Fruit fly (Drosophila melanogaster): Measurements from ENCODE around the gene UGP.

The UGP gene

DNA sequence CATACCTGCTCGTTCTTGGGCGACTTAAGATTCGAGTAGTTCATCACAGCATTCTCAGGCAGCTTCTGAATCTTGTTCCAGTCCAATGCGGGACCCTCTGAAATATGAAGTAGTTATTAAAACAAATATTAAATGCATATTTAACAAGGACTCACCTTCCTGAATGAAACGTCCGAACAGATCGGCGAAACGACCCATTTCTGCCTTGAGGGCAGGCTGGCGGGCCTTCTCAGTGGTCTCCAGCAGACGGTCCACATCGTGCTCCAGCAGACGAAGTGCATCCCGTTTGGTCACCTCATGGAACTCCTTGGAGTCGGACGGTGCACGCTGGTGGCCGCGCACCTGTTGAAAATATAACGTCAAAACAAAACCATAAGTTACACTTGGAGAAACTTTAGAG, 5.0 kb downstream of the UGP start, which contains the start of gene CG32040:
TSS of gene CG32040 (plus strand) at position 301 of the 400 bp plus-strand sequence.
- TF ChIP-seq CG13204 (GFP tag; optimal IDR thresholded peaks at IDR 0.05) (no peak), CG15710 (tag; optimal IDR thresholded peaks at IDR 0.05) (no peak), CG14655 (GFP tag; optimal IDR thresholded peaks at IDR 0.05) (no peak), CG34367 (tag; optimal IDR thresholded peaks at IDR 0.05) (no peak), gl (tag; optimal IDR thresholded peaks at IDR 0.05) (no peak), fd96Ca (GFP tag; IDR thresholded peaks at IDR 0.05) (no peak), Pif1B (GFP tag; optimal IDR thresholded peaks at IDR 0.05) (no peak), D1 (tag; optimal IDR thresholded peaks at IDR 0.05) (no peak), CG17806 (tag; optimal IDR thresholded peaks at IDR 0.05) (no peak), EcR (GFP tag; optimal IDR thresholded peaks at IDR 0.05) (no peak), CG32121 (GFP tag; IDR thresholded peaks at IDR 0.05) (no peak), CG8301 (tag; optimal IDR thresholded peaks at IDR 0.05) (no peak), Pif1A (GFP tag; optimal IDR thresholded peaks at IDR 0.05) (no peak), CG8159 (tag; optimal IDR thresholded peaks at IDR 0.05) (no peak), Snoo (tag; optimal IDR thresholded peaks at IDR 0.05) (no peak), Ets98B (GFP tag; IDR thresholded peaks at IDR 0.05) (no peak), CG10348 (GFP tag; IDR thresholded peaks at IDR 0.05) (no peak)

DNA sequence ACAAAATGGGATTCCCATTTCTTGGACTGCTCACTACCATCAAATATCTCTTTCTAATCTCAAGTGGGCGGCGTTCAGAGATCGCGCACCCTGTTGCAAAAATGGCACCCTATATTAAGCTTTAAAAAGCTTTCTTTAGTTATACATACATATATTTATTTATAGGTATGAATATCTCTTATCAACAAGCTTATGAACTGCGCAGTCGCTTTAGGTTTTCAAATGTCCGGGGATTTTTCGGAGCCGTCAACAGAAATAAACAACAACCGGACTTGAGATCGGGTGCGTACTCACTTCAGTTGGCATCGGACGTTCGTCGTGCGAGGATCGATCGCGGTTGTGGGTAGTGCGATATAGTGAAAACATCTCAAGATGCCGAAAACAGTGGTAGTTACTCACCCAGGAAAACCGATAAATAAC, 9.4 kb downstream of the UGP start, which contains the start of gene PGRP-LF:
TSS of gene PGRP-LF (plus strand) at position 296 of the 420 bp plus-strand sequence.
- no peak for TF ChIP-seq CG10348 (GFP tag; IDR thresholded peaks at IDR 0.05)
- TF ChIP-seq CG12605 (GFP tag; IDR thresholded peaks at IDR 0.05): peak; percentile 16; the same call in 1 of the 2 replicates
- TF ChIP-seq EcR (GFP tag; optimal IDR thresholded peaks at IDR 0.05): no peak
- TF ChIP-seq Ets98B (GFP tag; IDR thresholded peaks at IDR 0.05): no peak
- no peak for TF ChIP-seq CG13204 (GFP tag; optimal IDR thresholded peaks at IDR 0.05)
- 0 out of 3 replicates have a peak, but pooled peaks have one; percentile 8 for TF ChIP-seq CG4496 (GFP tag; IDR thresholded peaks at IDR 0.05)
- TF ChIP-seq CG32121 (GFP tag; IDR thresholded peaks at IDR 0.05): 0 out of 2 replicates have a peak, but pooled peaks have one; percentile 16
- peak; percentile 43; the same call in 1 of the 3 replicates for TF ChIP-seq fd96Ca (GFP tag; IDR thresholded peaks at IDR 0.05)
- TF ChIP-seq Pif1B (GFP tag; optimal IDR thresholded peaks at IDR 0.05): peak; percentile 7
- TF ChIP-seq Snoo (tag; optimal IDR thresholded peaks at IDR 0.05): peak; percentile 10

DNA sequence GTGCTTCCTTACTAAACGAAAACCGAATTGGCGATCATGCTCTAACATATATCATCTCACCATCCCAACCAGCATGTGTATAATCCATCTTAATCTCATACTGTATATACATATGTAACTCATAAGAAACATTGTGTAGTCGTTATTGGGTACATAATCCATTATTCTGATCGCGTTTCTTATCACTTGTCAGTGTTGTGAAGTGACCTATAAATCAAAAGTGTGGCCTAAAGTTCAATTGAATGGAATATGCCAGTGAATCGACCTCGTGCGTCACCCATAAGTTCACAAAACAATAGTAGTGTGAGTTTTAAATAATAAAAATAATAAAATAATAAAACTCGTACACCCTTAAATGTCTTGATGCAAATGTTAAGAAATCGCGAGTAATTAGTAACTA, 13.6 kb downstream of the UGP start:
- TF ChIP-seq Pif1A (GFP tag; optimal IDR thresholded peaks at IDR 0.05) (no peak), Ets98B (GFP tag; IDR thresholded peaks at IDR 0.05) (no peak), CG8159 (tag; optimal IDR thresholded peaks at IDR 0.05) (no peak), CG9948 (tag; optimal IDR thresholded peaks at IDR 0.05) (no peak), gl (tag; optimal IDR thresholded peaks at IDR 0.05) (no peak), CG14655 (GFP tag; optimal IDR thresholded peaks at IDR 0.05) (no peak), Pif1B (GFP tag; optimal IDR thresholded peaks at IDR 0.05) (no peak)

DNA sequence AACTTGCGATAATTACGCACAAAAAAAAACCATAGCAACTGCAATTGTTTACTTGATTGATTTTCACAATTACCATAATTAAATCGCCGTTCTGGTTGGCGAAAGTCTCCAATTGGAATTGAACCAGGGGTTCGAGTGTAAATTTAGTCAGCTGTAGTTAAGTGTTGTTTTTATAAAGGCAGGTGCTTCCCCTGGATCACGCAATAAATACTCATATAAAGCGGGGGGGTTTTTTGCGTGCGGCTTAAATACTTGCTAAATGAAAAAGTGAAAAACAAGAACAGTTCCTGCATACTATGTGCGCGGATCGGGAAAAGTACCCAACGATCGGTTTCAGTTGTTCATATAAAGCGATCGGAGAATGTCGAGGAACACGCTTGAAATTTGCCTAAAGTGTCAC, 14.8 kb downstream of the UGP start:
- no peak for TF ChIP-seq CG4496 (GFP tag; IDR thresholded peaks at IDR 0.05)
- TF ChIP-seq EcR (GFP tag; optimal IDR thresholded peaks at IDR 0.05): no peak
- TF ChIP-seq Pif1A (GFP tag; optimal IDR thresholded peaks at IDR 0.05): no peak

DNA sequence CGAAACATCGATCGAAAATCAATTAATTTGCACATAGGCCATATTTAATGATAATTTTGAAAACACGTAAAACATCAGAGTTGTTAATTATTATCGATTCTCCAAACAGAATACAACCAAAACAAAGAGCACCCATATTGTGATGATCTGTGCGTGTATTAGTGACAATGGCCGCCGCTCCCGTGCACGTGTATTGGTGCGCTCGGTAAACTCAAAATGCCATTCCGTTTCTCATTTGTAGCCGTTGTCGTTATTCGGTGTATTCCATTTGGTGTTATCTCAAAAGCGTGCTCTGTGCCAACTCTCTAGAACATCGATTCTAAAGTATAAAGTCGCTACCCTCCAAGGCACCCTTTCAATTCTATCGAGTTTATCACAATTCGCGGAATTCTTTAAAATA, 17.9 kb downstream of the UGP start:
- TF ChIP-seq CG8301 (tag; optimal IDR thresholded peaks at IDR 0.05) (no peak), CG4496 (GFP tag; IDR thresholded peaks at IDR 0.05) (peak; percentile 74)

DNA sequence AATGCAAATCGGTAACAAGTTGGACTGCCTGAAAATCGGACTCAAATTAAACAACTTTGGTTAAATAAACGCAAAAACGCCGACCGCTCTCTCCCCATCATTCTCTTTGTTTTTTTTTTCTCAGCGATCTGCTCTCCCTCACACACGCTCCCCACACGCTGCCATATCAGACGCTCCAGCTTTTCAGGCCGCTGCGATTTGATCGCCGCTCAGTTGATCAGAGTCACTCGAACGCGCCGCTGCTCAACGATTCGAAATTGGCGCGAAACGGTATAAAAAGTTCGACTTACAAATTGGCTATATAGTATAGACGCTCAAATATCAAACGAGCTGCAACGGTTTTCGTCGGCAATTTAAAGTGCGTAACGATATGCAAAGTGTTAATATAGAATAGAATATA, 18.5 kb downstream of the UGP start:
- TF ChIP-seq CG12605 (GFP tag; IDR thresholded peaks at IDR 0.05): peak; percentile 55; the same call in 1 of the 2 replicates
- TF ChIP-seq Snoo (tag; optimal IDR thresholded peaks at IDR 0.05): no peak
- no peak for TF ChIP-seq CG8159 (tag; optimal IDR thresholded peaks at IDR 0.05)
- TF ChIP-seq CG4496 (GFP tag; IDR thresholded peaks at IDR 0.05): peak; percentile 64
- no peak for TF ChIP-seq CG8301 (tag; optimal IDR thresholded peaks at IDR 0.05)
- TF ChIP-seq CG17806 (tag; optimal IDR thresholded peaks at IDR 0.05): no peak
- TF ChIP-seq CG14655 (GFP tag; optimal IDR thresholded peaks at IDR 0.05): no peak
- no peak for TF ChIP-seq CG10348 (GFP tag; IDR thresholded peaks at IDR 0.05)
- TF ChIP-seq Pif1B (GFP tag; optimal IDR thresholded peaks at IDR 0.05): peak; percentile 8
- peak; percentile 10 for TF ChIP-seq Pif1A (GFP tag; optimal IDR thresholded peaks at IDR 0.05)
- TF ChIP-seq fd96Ca (GFP tag; IDR thresholded peaks at IDR 0.05): peak; percentile 17; the same call in 1 of the 3 replicates
- peak; percentile 53; the same call in 1 of the 2 replicates for TF ChIP-seq Ets98B (GFP tag; IDR thresholded peaks at IDR 0.05)
- no peak for TF ChIP-seq CG9948 (tag; optimal IDR thresholded peaks at IDR 0.05)
- TF ChIP-seq CG32121 (GFP tag; IDR thresholded peaks at IDR 0.05): no peak

DNA sequence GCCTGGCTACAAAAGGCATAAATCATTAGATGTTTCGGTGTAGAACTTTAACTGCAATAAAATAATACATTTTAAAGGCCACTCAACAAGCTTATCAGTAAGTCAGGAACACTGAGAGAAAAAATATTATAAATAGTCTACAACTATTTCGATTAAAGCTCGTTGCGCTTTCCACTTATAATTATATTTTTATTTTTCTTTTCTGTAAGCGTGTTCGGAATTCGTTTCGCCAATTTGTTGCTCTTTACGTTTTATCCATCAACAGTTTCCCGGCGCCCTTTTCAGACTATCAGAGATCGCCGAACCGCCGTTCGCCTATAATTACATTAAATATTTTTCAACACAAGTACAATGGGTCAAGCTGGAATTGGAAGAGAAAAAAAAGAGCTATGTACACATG, 19.7 kb downstream of the UGP start:
- TF ChIP-seq CG4496 (GFP tag; IDR thresholded peaks at IDR 0.05): no peak

DNA sequence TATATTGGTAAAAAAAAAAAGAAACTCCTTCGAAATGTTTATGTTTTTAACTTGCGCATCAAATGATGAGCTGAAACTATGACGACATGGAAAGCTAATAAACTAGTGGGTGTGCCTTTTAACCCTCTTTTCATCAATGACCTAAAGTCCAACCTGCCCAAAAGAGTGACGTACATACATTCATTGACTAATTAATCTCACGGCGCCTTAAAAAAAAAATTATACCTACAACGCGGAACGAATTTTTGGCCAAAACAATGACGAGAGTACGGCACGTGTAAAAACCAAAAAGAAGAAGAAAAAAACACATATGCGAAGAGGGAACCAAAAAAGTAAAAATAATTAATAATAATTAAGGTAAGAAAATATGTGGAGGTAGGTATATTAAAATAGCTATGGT, 20.2 kb downstream of the UGP start, which contains the start of gene PGRP-LC:
TSS of gene PGRP-LC (plus strand) at position 301 of the 400 bp plus-strand sequence.
- TF ChIP-seq Snoo (tag; optimal IDR thresholded peaks at IDR 0.05) (no peak), CG34367 (tag; optimal IDR thresholded peaks at IDR 0.05) (no peak), CG4496 (GFP tag; IDR thresholded peaks at IDR 0.05) (no peak), EcR (GFP tag; optimal IDR thresholded peaks at IDR 0.05) (no peak), Pif1A (GFP tag; optimal IDR thresholded peaks at IDR 0.05) (no peak), CG12605 (GFP tag; IDR thresholded peaks at IDR 0.05) (no peak), CG9948 (tag; optimal IDR thresholded peaks at IDR 0.05) (no peak), Pif1B (GFP tag; optimal IDR thresholded peaks at IDR 0.05) (no peak)
